Worm (Caenorhabditis elegans) whole organism, late embryonic: Measurements from ENCODE around the gene dbl-1.

Experiments used
- K02D7.2 ChIP-seq: sonication (generic microtip); optimal IDR thresholded peaks from 2 replicates; lab custom pipeline; 2017; ENCODE audit warnings: mild to moderate bottlenecking, missing genetic modification characterization, missing compliant biosample characterization
- T23F11.4 ChIP-seq: fragments of 200-800 bp; sonication (Bioruptor generic); optimal IDR thresholded peaks from 2 replicates; lab custom pipeline; 2018; ENCODE audit warnings: mild to moderate bottlenecking, missing genetic modification characterization, missing compliant biosample characterization
- ahr-1 ChIP-seq: sonication (generic microtip); optimal IDR thresholded peaks from 2 replicates; lab custom pipeline; 2016; ENCODE audit warnings: missing genetic modification characterization, missing compliant biosample characterization
- ceh-18 ChIP-seq: sonication (generic microtip); optimal IDR thresholded peaks from 2 replicates; lab custom pipeline; 2016; ENCODE audit warnings: missing genetic modification characterization, missing compliant biosample characterization
- ceh-2 ChIP-seq: sonication (generic microtip); optimal IDR thresholded peaks from 2 replicates; lab custom pipeline; 2016; ENCODE audit warnings: missing genotype, missing genetic modification characterization, missing compliant biosample characterization
- ceh-22 ChIP-seq: sonication (generic microtip); optimal IDR thresholded peaks from 2 replicates; lab custom pipeline; 2017; ENCODE audit warnings: missing biosample characterization, missing genetic modification characterization
- ceh-24 ChIP-seq: sonication (generic microtip); optimal IDR thresholded peaks from 2 replicates; lab custom pipeline; 2016; ENCODE audit warnings: mild to moderate bottlenecking, missing genetic modification characterization, missing compliant biosample characterization
- ceh-30 ChIP-seq: fragments of 150-350 bp; optimal IDR thresholded peaks from 2 replicates; lab custom pipeline; 2014; ENCODE audit warnings: missing biosample characterization, missing genetic modification characterization
- ceh-31 ChIP-seq: sonication (generic microtip); optimal IDR thresholded peaks from 2 replicates; lab custom pipeline; 2016; ENCODE audit warnings: missing genetic modification characterization, missing compliant biosample characterization
- ceh-34 ChIP-seq: sonication (generic microtip); optimal IDR thresholded peaks from 2 replicates; lab custom pipeline; 2016; ENCODE audit warnings: mild to moderate bottlenecking, missing genetic modification characterization, missing compliant biosample characterization
- ceh-45 ChIP-seq: fragments of 200-800 bp; sonication (Bioruptor generic); IDR thresholded peaks from 2 replicates; pipeline ENCODE4 v1.3.6; 2022; ENCODE audit warnings: missing genetic modification reagents, missing genetic modification characterization, missing compliant biosample characterization
- ceh-48 ChIP-seq: sonication (generic microtip); optimal IDR thresholded peaks from 2 replicates; lab custom pipeline; 2016; ENCODE audit warnings: missing genetic modification characterization, inconsistent platforms, missing compliant biosample characterization
- ceh-6 ChIP-seq: fragments of 200-800 bp; sonication (Bioruptor generic); optimal IDR thresholded peaks from 2 replicates; lab custom pipeline; 2018; ENCODE audit warnings: mild to moderate bottlenecking, missing genetic modification characterization, missing compliant biosample characterization
- dve-1 ChIP-seq: sonication (generic microtip); optimal IDR thresholded peaks from 2 replicates; lab custom pipeline; 2017; ENCODE audit warnings: antibody characterized with exemption, mild to moderate bottlenecking, missing genetic modification characterization, missing compliant biosample characterization
- elt-4 ChIP-seq: sonication (generic microtip); optimal IDR thresholded peaks from 2 replicates; lab custom pipeline; 2016; ENCODE audit warnings: missing genetic modification characterization, missing compliant biosample characterization
- eyg-1 ChIP-seq: sonication (generic microtip); optimal IDR thresholded peaks from 2 replicates; lab custom pipeline; 2016; ENCODE audit warnings: missing genotype, missing genetic modification characterization, missing compliant biosample characterization
- fax-1 ChIP-seq: sonication (generic microtip); optimal IDR thresholded peaks from 2 replicates; lab custom pipeline; 2016; ENCODE audit warnings: missing genotype, missing genetic modification characterization, missing compliant biosample characterization
- fkh-10 ChIP-seq: fragments of 150-350 bp; optimal IDR thresholded peaks from 2 replicates; lab custom pipeline; 2014; ENCODE audit warnings: missing biosample characterization, missing genetic modification reagents, missing genetic modification characterization
- fkh-6 ChIP-seq: sonication (generic microtip); optimal IDR thresholded peaks from 2 replicates; lab custom pipeline; 2016; ENCODE audit warnings: missing genetic modification characterization, missing compliant biosample characterization
- hlh-13 ChIP-seq: fragments of 200-800 bp; sonication (Bioruptor generic); optimal IDR thresholded peaks from 2 replicates; lab custom pipeline; 2018; ENCODE audit warnings: mild to moderate bottlenecking, missing genetic modification characterization, missing compliant biosample characterization
- hlh-6 ChIP-seq: sonication (generic microtip); optimal IDR thresholded peaks from 2 replicates; lab custom pipeline; 2016; ENCODE audit warnings: missing genotype, missing genetic modification characterization, missing compliant biosample characterization
- lim-6 ChIP-seq: sonication (generic microtip); optimal IDR thresholded peaks from 2 replicates; lab custom pipeline; 2016; ENCODE audit warnings: missing genetic modification characterization, missing compliant biosample characterization
- lin-11 ChIP-seq: fragments of 200-800 bp; sonication (Bioruptor generic); optimal IDR thresholded peaks from 2 replicates; lab custom pipeline; 2018; ENCODE audit warnings: mild to moderate bottlenecking, missing genetic modification characterization, missing compliant biosample characterization
- nhr-232 ChIP-seq: sonication (generic microtip); optimal IDR thresholded peaks from 2 replicates; lab custom pipeline; 2016; ENCODE audit warnings: missing genetic modification characterization, missing compliant biosample characterization
- pag-3 ChIP-seq: sonication (generic microtip); optimal IDR thresholded peaks from 2 replicates; lab custom pipeline; 2016; ENCODE audit warnings: missing compliant biosample characterization, missing genetic modification characterization, borderline replicate concordance
- pha-2 ChIP-seq: sonication (generic microtip); optimal IDR thresholded peaks from 2 replicates; lab custom pipeline; 2017; ENCODE audit warnings: mild to moderate bottlenecking, missing genetic modification characterization, missing compliant biosample characterization
- pha-4 ChIP-seq: fragments of 150-350 bp; optimal IDR thresholded peaks from 2 replicates; lab custom pipeline; 2018; ENCODE audit warnings: missing biosample characterization, missing genetic modification reagents, missing genetic modification characterization
- pqm-1 ChIP-seq: sonication (generic microtip); optimal IDR thresholded peaks from 2 replicates; lab custom pipeline; 2016; ENCODE audit warnings: missing genetic modification characterization, missing compliant biosample characterization
- pros-1 ChIP-seq: fragments of 150-350 bp; optimal IDR thresholded peaks from 2 replicates; lab custom pipeline; 2014; ENCODE audit warnings: missing biosample characterization, missing genetic modification reagents, missing genetic modification characterization
- ref-2 ChIP-seq: sonication (generic microtip); optimal IDR thresholded peaks from 2 replicates; lab custom pipeline; 2016; ENCODE audit warnings: missing genetic modification characterization, missing compliant biosample characterization
- rnt-1 ChIP-seq: sonication (generic microtip); optimal IDR thresholded peaks from 2 replicates; lab custom pipeline; 2016; ENCODE audit warnings: missing genetic modification characterization, missing compliant biosample characterization
- sox-2 ChIP-seq: fragments of 200-800 bp; sonication (Bioruptor generic); IDR thresholded peaks from 2 replicates; pipeline ENCODE4 v1.3.6; 2022; ENCODE audit warnings: missing genetic modification reagents, missing genetic modification characterization, missing compliant biosample characterization
- tbx-2 ChIP-seq: sonication (generic microtip); optimal IDR thresholded peaks from 2 replicates; lab custom pipeline; 2016; ENCODE audit warnings: missing genetic modification characterization, missing compliant biosample characterization
- unc-3 ChIP-seq, 2 experiments: fragments of 200-800 bp in 1 of 2; sonication (Bioruptor generic) in 1 of 2; sonication (generic microtip) in 1 of 2; conservative IDR thresholded peaks in 1 of 2; optimal IDR thresholded peaks in 1 of 2; 2 replicates each; pipeline versions ENCODE4 v1.3.6 to Lab custom; 2016 to 2022; ENCODE audit warnings: missing compliant biosample characterization in 2 of 2, missing genetic modification characterization in 2 of 2, missing genetic modification reagents in 1 of 2
- unc-42 ChIP-seq: sonication (generic microtip); optimal IDR thresholded peaks from 2 replicates; lab custom pipeline; 2016; ENCODE audit warnings: missing genotype, missing genetic modification characterization, missing compliant biosample characterization
- unc-55 ChIP-seq: sonication (generic microtip); optimal IDR thresholded peaks from 2 replicates; lab custom pipeline; 2017; ENCODE audit warnings: missing biosample characterization, missing genetic modification reagents, missing genetic modification characterization
- ztf-16 ChIP-seq: sonication (generic microtip); optimal IDR thresholded peaks from 2 replicates; lab custom pipeline; 2017; ENCODE audit warnings: missing genetic modification characterization, missing compliant biosample characterization

dbl-1 gene

DNA sequence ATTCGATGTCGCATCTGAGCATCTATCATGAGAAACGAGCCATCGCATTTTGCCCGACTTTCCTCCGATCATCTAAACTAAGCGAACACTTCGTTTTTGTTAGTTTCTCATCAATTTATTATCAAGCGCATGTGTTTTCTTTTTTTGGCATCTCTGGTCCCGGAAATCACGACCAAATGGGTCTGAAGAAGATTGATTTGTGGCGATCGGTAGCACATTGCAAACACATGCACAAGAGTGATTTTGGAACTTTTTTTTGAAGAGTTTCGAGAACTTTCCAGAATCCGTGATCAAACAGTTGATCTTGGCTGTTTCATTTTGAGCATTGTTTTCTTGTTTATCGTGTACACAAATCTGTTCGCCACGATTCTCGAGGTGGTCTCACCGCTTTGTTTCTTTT lies 4.7 kb upstream of the dbl-1 start:
- TF ChIP-seq T23F11.4, result no peak
- no peak for TF ChIP-seq K02D7.2

DNA sequence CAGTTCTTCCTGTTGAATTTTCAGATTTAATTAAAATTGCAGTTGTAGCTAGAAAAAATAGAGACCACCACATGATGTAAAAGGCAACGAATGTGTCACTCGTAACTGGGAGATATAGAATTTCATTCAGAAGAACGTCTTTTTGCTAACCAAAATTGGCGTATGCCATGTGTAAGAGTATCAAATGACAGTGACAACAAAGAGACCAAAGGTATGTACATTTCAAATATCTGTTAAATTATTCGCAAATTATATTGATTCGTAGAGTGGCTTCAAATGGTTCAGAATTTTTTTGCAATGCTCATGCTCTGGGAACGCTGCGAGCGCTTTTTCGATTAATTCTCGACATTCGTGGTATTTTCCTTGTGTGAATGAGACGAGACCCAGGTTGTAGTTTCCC lies 4.4 kb downstream of the dbl-1 start, which contains the start of gene T25F10.4:
Gene T25F10.4 (minus strand): TSS at position 101 of the 400 bp plus-strand sequence.
- TF ChIP-seq unc-3 (GFP tag; conservative IDR thresholded peaks at IDR 0.05; lab: Robert Waterston, UW), result no peak
- TF ChIP-seq unc-3 (tag; optimal IDR thresholded peaks at IDR 0.05; lab: Kevin White, UChicago), result no peak
- TF ChIP-seq T23F11.4, result no peak
- no peak for TF ChIP-seq ceh-22 (tag; lab: Kevin White, UChicago)
- TF ChIP-seq lin-11, result no peak
- no peak for TF ChIP-seq nhr-232 (tag; lab: Kevin White, UChicago)
- TF ChIP-seq sox-2 (GFP tag; lab: Robert Waterston, UW), result no peak
- no peak for TF ChIP-seq ztf-16 (tag; lab: Kevin White, UChicago)
- no peak for TF ChIP-seq ceh-31 (tag; lab: Kevin White, UChicago)
- TF ChIP-seq unc-55 (GFP tag; lab: Kevin White, UChicago), result no peak
- no peak for TF ChIP-seq dve-1 (tag; lab: Kevin White, UChicago)
- TF ChIP-seq ceh-48 (tag; lab: Kevin White, UChicago), result no peak
- TF ChIP-seq pag-3, result no peak
- TF ChIP-seq elt-4 (tag; lab: Kevin White, UChicago), result no peak
- no peak for TF ChIP-seq tbx-2 (tag; lab: Kevin White, UChicago)
- no peak for TF ChIP-seq ceh-24 (tag; lab: Kevin White, UChicago)
- no peak for TF ChIP-seq lim-6
- no peak for TF ChIP-seq ahr-1 (tag; lab: Kevin White, UChicago)
- no peak for TF ChIP-seq pha-2 (tag; lab: Kevin White, UChicago)

DNA sequence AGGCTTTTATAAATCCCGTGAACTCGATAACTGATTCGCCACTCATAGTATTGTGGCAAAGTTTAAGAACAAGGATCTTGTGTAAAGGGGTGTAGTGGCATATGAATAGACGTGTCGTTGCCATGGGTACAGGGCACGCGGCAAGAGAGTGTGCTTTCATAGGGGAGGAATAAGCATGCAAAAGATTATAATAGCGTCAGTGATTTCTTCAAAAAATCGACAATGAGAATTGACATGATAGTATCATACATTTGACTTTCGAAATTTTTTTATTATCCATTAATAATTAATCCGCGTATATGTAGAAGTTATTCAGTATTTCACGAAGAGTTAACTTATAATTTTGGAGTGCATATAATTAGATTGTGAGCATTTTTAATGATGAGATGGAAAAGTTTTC lies 7.0 kb downstream of the dbl-1 start, which contains the start of gene bbs-8:
Gene bbs-8 (minus strand): TSS at position 101 of the 400 bp plus-strand sequence.
- TF ChIP-seq rnt-1 (tag; lab: Kevin White, UChicago) (no peak), ceh-24 (tag; lab: Kevin White, UChicago) (no peak), ceh-18 (tag; lab: Kevin White, UChicago) (no peak), ceh-2 (tag; lab: Kevin White, UChicago) (no peak), fax-1 (tag; lab: Kevin White, UChicago) (no peak), unc-42 (tag; lab: Kevin White, UChicago) (no peak), ref-2 (tag; lab: Kevin White, UChicago) (no peak), pag-3 (no peak), fkh-10 (GFP tag; lab: Kevin White, UChicago) (no peak), ztf-16 (tag; lab: Kevin White, UChicago) (no peak), K02D7.2 (no peak), tbx-2 (tag; lab: Kevin White, UChicago) (no peak), pqm-1 (no peak), nhr-232 (tag; lab: Kevin White, UChicago) (no peak), ceh-31 (tag; lab: Kevin White, UChicago) (no peak), ceh-30 (tag; lab: Kevin White, UChicago) (no peak), lin-11 (no peak)

DNA sequence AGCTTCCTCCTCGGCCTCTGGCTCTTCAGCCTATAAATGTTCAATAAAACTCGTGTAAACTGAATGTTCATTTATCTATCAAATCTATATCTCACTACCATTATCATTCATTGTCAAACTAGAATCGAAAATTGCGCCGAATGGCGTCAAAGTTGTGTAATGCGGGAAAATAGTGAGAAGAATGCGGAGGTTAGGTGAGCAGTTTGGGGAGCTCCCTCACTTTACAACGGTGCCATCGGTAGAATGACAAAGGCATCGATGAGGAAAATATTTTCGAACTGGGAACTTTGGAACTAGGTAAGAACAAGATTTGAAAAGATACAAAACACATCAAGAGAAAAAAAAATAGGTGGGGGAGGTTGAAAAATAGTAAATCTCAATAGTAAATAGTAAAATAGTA lies 9.6 kb downstream of the dbl-1 start:
- TF ChIP-seq ceh-34 (tag; lab: Kevin White, UChicago) (no peak), hlh-13 (GFP tag; lab: Kevin White, UChicago) (no peak), eyg-1 (tag; lab: Kevin White, UChicago) (no peak), pros-1 (tag; lab: Kevin White, UChicago) (no peak), ceh-45 (GFP tag; lab: Robert Waterston, UW) (no peak), ceh-6 (no peak), K02D7.2 (no peak), ceh-30 (tag; lab: Kevin White, UChicago) (no peak), ceh-18 (tag; lab: Kevin White, UChicago) (no peak), pha-4 (tag; lab: Kevin White, UChicago) (no peak), fkh-6 (tag; lab: Kevin White, UChicago) (no peak), unc-3 (GFP tag; conservative IDR thresholded peaks at IDR 0.05; lab: Robert Waterston, UW) (no peak), unc-3 (tag; optimal IDR thresholded peaks at IDR 0.05; lab: Kevin White, UChicago) (no peak), hlh-6 (tag; lab: Kevin White, UChicago) (no peak), ceh-24 (tag; lab: Kevin White, UChicago) (no peak)
